Fruit fly (Drosophila melanogaster) whole organism, wandering third instar larva: ENCODE data around the gene CG9288.

Experiments
- Dfd ChIP-seq: fragments of >200 bp; optimal IDR thresholded peaks from 2 replicates; lab custom pipeline; 2017; ENCODE audit warnings: missing biosample characterization, missing genetic modification characterization
- Hr83 ChIP-seq: fragments of 200-300 bp; sonication (Bioruptor generic); optimal IDR thresholded peaks from 2 replicates; lab custom pipeline; 2016; ENCODE audit warnings: missing biosample characterization, mild to moderate bottlenecking, missing genetic modification characterization, moderate library complexity; ENCODE audit not compliant: poor library complexity, severe bottlenecking
- N ChIP-seq: fragments of >200 bp; optimal IDR thresholded peaks from 2 replicates; lab custom pipeline; 2018; ENCODE audit warnings: missing biosample characterization, missing external identifiers, missing genetic modification characterization
- OdsH ChIP-seq: fragments of 200-800 bp; sonication (Bioruptor generic); optimal IDR thresholded peaks from 2 replicates; lab custom pipeline; 2016; ENCODE audit warnings: missing biosample characterization, mild to moderate bottlenecking, missing genetic modification characterization
- Rel ChIP-seq, 2 experiments: fragments of 200-800 bp; sonication (Bioruptor generic) in 1 of 2; optimal IDR thresholded peaks; 2 replicates in 1 of 2; 3 replicates in 1 of 2; lab custom pipeline; 2016 to 2019; ENCODE audit warnings: mild to moderate bottlenecking in 2 of 2, missing biosample characterization in 2 of 2, missing genetic modification characterization in 2 of 2, moderate library complexity in 1 of 2
- brk ChIP-seq: fragments of 200-800 bp; sonication (Bioruptor generic); optimal IDR thresholded peaks from 2 replicates; lab custom pipeline; 2016; ENCODE audit warnings: missing biosample characterization, mild to moderate bottlenecking, missing genetic modification characterization
- dl ChIP-seq, 2 experiments: fragments of 175-275, 200-275 bp in 1 of 2; fragments of 200-275 bp in 1 of 2; sonication (Bioruptor generic); optimal IDR thresholded peaks; lab custom pipeline; 2018; ENCODE audit warnings: mild to moderate bottlenecking in 2 of 2, missing biosample characterization in 2 of 2, missing genetic modification characterization in 2 of 2, moderate library complexity in 2 of 2; ENCODE audit not compliant: partially characterized antibody in 2 of 2, insufficient read depth in 1 of 2
- dmrt93B ChIP-seq: fragments of 200-800 bp; sonication (Bioruptor generic); optimal IDR thresholded peaks from 2 replicates; lab custom pipeline; 2018; ENCODE audit warnings: missing biosample characterization, mild to moderate bottlenecking, missing genetic modification characterization
- dsf ChIP-seq: sonication (Bioruptor generic); optimal IDR thresholded peaks from 2 replicates; lab custom pipeline; 2016; ENCODE audit warnings: missing biosample characterization, missing genetic modification characterization, borderline replicate concordance
- tai ChIP-seq: sonication (Bioruptor generic); optimal IDR thresholded peaks from 2 replicates; lab custom pipeline; 2016; ENCODE audit warnings: missing biosample characterization, missing genetic modification characterization
- usp ChIP-seq: fragments of >200 bp; optimal IDR thresholded peaks from 2 replicates; lab custom pipeline; 2017; ENCODE audit warnings: missing biosample characterization, missing genetic modification characterization

DNA sequence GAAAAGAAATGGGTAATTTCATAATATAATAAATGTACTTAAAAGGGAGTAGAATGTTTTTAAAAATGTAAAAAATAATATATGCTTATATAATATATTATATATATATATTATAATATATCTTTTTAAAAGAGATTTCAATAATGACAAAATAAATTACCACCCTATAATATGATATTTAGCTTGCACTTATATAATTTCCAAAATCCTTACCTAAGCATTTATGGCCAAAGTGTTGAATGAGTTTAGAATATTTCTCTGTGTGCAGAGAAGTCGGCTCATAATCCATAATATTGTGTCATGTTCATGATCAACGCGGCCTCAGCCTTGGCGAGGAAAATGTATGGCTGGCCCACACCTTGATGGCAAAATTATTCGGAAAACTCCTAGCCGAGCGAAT lies 8.8 kb downstream of the CG9288 start:
- TF ChIP-seq dsf (GFP tag; lab: Kevin White, UChicago) = no peak
- TF ChIP-seq usp (GFP tag; lab: Kevin White, UChicago) = no peak
- no peak for TF ChIP-seq dl (GFP tag; optimal IDR thresholded peaks at IDR 0.05; lab: Kevin White, UChicago; ENCODE audit: insufficient read depth in 1 of 2, partially characterized antibody in 2 of 2)
- TF ChIP-seq dmrt93B = no peak
- no peak for TF ChIP-seq Hr83 (GFP tag; lab: Kevin White, UChicago)
- TF ChIP-seq N = no peak
- no peak for TF ChIP-seq tai (GFP tag; lab: Kevin White, UChicago)
- TF ChIP-seq OdsH (GFP tag; lab: Kevin White, UChicago) = no peak
- no peak for TF ChIP-seq Dfd (GFP tag; lab: Kevin White, UChicago)
- no peak for TF ChIP-seq brk
- TF ChIP-seq Rel (GFP tag; optimal IDR thresholded peaks at IDR 0.05; lab: Kevin White, UChicago) = no peak
- no peak for TF ChIP-seq Rel (tag; optimal IDR thresholded peaks at IDR 0.05; lab: Kevin White, UChicago)
